Fruit fly (Drosophila melanogaster) whole organism, embryonic: ENCODE results near the gene CSN5.

Experiments used
- Ada2b ChIP-seq: fragments of 200-800 bp; sonication (Bioruptor generic); IDR thresholded peaks from 2 replicates; pipeline ENCODE4 v1.3.6; 2022; ENCODE audit warnings: missing biosample characterization, missing genetic modification characterization
- Blimp-1 ChIP-seq: fragments of 200-800 bp; sonication (Bioruptor generic); optimal IDR thresholded peaks from 3 replicates; lab custom pipeline; 2018; ENCODE audit warnings: missing biosample characterization, missing genetic modification characterization, mild to moderate bottlenecking, moderate library complexity, missing genetic modification reagents
- BtbVII ChIP-seq: fragments of 200-800 bp; sonication (Bioruptor generic); optimal IDR thresholded peaks from 3 replicates; lab custom pipeline; 2017; ENCODE audit warnings: missing biosample characterization, mild to moderate bottlenecking, missing genetic modification characterization
- CG11723 ChIP-seq: fragments of 200-800 bp; sonication (Bioruptor generic); optimal IDR thresholded peaks from 2 replicates; lab custom pipeline; 2017; ENCODE audit warnings: missing biosample characterization, mild to moderate bottlenecking, missing genetic modification characterization
- CG12219 ChIP-seq: fragments of 200-800 bp; sonication (Bioruptor generic); optimal IDR thresholded peaks from 3 replicates; lab custom pipeline; 2018; ENCODE audit warnings: missing biosample characterization, mild to moderate bottlenecking, missing genetic modification characterization
- CG12744 ChIP-seq: fragments of 200-800 bp; sonication (Bioruptor generic); optimal IDR thresholded peaks from 2 replicates; lab custom pipeline; 2016; ENCODE audit warnings: missing biosample characterization, missing genetic modification characterization
- CG14014 ChIP-seq: fragments of 200-800 bp; sonication (Bioruptor generic); IDR thresholded peaks from 2 replicates; pipeline ENCODE4 v1.3.6; 2022; ENCODE audit warnings: missing biosample characterization, missing genetic modification characterization
- CG15073 ChIP-seq: fragments of 200-800 bp; sonication (Bioruptor generic); optimal IDR thresholded peaks from 2 replicates; lab custom pipeline; 2016; ENCODE audit warnings: missing biosample characterization, missing genetic modification characterization
- CG1602 ChIP-seq: fragments of 200-800 bp; sonication (Bioruptor generic); optimal IDR thresholded peaks from 3 replicates; lab custom pipeline; 2016; ENCODE audit warnings: missing biosample characterization, missing genetic modification characterization
- CG18011 ChIP-seq: fragments of 200-800 bp; sonication (Bioruptor generic); optimal IDR thresholded peaks from 2 replicates; lab custom pipeline; 2017; ENCODE audit warnings: missing biosample characterization, missing genetic modification characterization, mild to moderate bottlenecking, moderate library complexity, missing genotype
- CG18476 ChIP-seq: fragments of 200-800 bp; sonication (Bioruptor generic); optimal IDR thresholded peaks from 2 replicates; lab custom pipeline; 2016; ENCODE audit warnings: missing biosample characterization, mild to moderate bottlenecking, missing genetic modification characterization
- CG2889 ChIP-seq: fragments of 200-800 bp; sonication (Bioruptor generic); IDR thresholded peaks from 3 replicates; pipeline ENCODE4 v1.3.6; 2022; ENCODE audit warnings: missing biosample characterization, missing genetic modification characterization
- CG31365 ChIP-seq: fragments of 200-800 bp; sonication (Bioruptor generic); optimal IDR thresholded peaks from 2 replicates; lab custom pipeline; 2018; ENCODE audit warnings: missing biosample characterization, mild to moderate bottlenecking, missing genetic modification characterization
- CG3407 ChIP-seq: fragments of 200-800 bp; sonication (Bioruptor generic); optimal IDR thresholded peaks from 2 replicates; lab custom pipeline; 2018; ENCODE audit warnings: missing biosample characterization, mild to moderate bottlenecking, missing genetic modification characterization
- CG43689 ChIP-seq: fragments of 200-800 bp; sonication (Bioruptor generic); IDR thresholded peaks from 2 replicates; pipeline ENCODE4 v1.3.6; 2022; ENCODE audit warnings: missing biosample characterization, missing genetic modification characterization
- CG6272 ChIP-seq: fragments of 200-800 bp; sonication (Bioruptor generic); IDR thresholded peaks from 2 replicates; pipeline ENCODE4 v1.3.6; 2022; ENCODE audit warnings: missing biosample characterization, missing genetic modification characterization
- CG6683 ChIP-seq: fragments of 200-800 bp; sonication (Bioruptor generic); optimal IDR thresholded peaks from 2 replicates; lab custom pipeline; 2017; ENCODE audit warnings: missing biosample characterization, mild to moderate bottlenecking, missing genetic modification characterization, missing genetic modification reagents
- CG6689 ChIP-seq: fragments of 200-800 bp; sonication (Bioruptor generic); IDR thresholded peaks from 2 replicates; pipeline ENCODE4 v1.3.6; 2022; ENCODE audit warnings: missing biosample characterization, missing genetic modification characterization
- CG6791 ChIP-seq: fragments of 200-800 bp; sonication (Bioruptor generic); IDR thresholded peaks from 3 replicates; pipeline ENCODE4 v1.3.6; 2022; ENCODE audit warnings: missing biosample characterization, missing genetic modification characterization; ENCODE audit not compliant: partially characterized antibody
- CG7839 ChIP-seq: fragments of 200-800 bp; sonication (Bioruptor generic); optimal IDR thresholded peaks from 3 replicates; lab custom pipeline; 2018; ENCODE audit warnings: missing biosample characterization, mild to moderate bottlenecking, missing genetic modification characterization, moderate library complexity
- CG8089 ChIP-seq: fragments of 200-800 bp; sonication (Bioruptor generic); optimal IDR thresholded peaks from 3 replicates; lab custom pipeline; 2016; ENCODE audit warnings: missing biosample characterization, missing genetic modification characterization
- CG8765 ChIP-seq: fragments of 200-800 bp; sonication (Bioruptor generic); IDR thresholded peaks from 2 replicates; pipeline ENCODE4 v1.3.6; 2022; ENCODE audit warnings: missing biosample characterization, missing genetic modification characterization
- CG8924 ChIP-seq: fragments of 200-800 bp; optimal IDR thresholded peaks from 3 replicates; lab custom pipeline; 2019; ENCODE audit warnings: missing biosample characterization, mild to moderate bottlenecking, missing genetic modification characterization, moderate library complexity
- CG9727 ChIP-seq: fragments of 200-800 bp; sonication (Bioruptor generic); optimal IDR thresholded peaks from 3 replicates; lab custom pipeline; 2017; ENCODE audit warnings: missing biosample characterization, mild to moderate bottlenecking, missing genetic modification characterization
- CoRest ChIP-seq: fragments of 200-800 bp; sonication (Bioruptor generic); optimal IDR thresholded peaks from 3 replicates; lab custom pipeline; 2018; ENCODE audit warnings: missing biosample characterization, mild to moderate bottlenecking, missing genetic modification characterization, moderate library complexity
- Fer2 ChIP-seq: fragments of 200-800 bp; sonication (Bioruptor generic); optimal IDR thresholded peaks from 2 replicates; lab custom pipeline; 2018; ENCODE audit warnings: missing biosample characterization, mild to moderate bottlenecking, missing genetic modification characterization, moderate library complexity
- Hmr ChIP-seq: fragments of 200-800 bp; sonication (Bioruptor generic); optimal IDR thresholded peaks from 3 replicates; lab custom pipeline; 2017; ENCODE audit warnings: mild to moderate bottlenecking, missing biosample characterization, missing genetic modification reagents, missing genetic modification characterization
- Hr51 ChIP-seq, 2 experiments: fragments of 200-800 bp; sonication (Bioruptor generic); optimal IDR thresholded peaks; 2 replicates in 1 of 2; 3 replicates in 1 of 2; lab custom pipeline; 2016 to 2018; ENCODE audit warnings: missing biosample characterization in 2 of 2, missing genetic modification characterization in 2 of 2, mild to moderate bottlenecking in 1 of 2, moderate library complexity in 1 of 2
- Kr ChIP-seq: fragments of 200-800 bp; sonication (Bioruptor generic); optimal IDR thresholded peaks from 2 replicates; lab custom pipeline; 2017; ENCODE audit warnings: missing biosample characterization, mild to moderate bottlenecking, missing genetic modification characterization
- Oaz ChIP-seq: fragments of 200-800 bp; sonication (Bioruptor generic); IDR thresholded peaks from 2 replicates; pipeline ENCODE4 v1.3.6; 2022; ENCODE audit warnings: missing biosample characterization, missing genetic modification characterization
- Taf1 ChIP-seq: fragments of 200-800 bp; sonication (Bioruptor generic); IDR thresholded peaks from 2 replicates; pipeline ENCODE4 v1.3.6; 2022; ENCODE audit warnings: missing biosample characterization, missing genetic modification characterization
- bbx ChIP-seq: fragments of 200-800 bp; sonication (Bioruptor generic); IDR thresholded peaks from 2 replicates; pipeline ENCODE4 v1.3.6; 2022; ENCODE audit warnings: missing biosample characterization, missing genetic modification characterization; ENCODE audit not compliant: partially characterized antibody
- crol ChIP-seq: fragments of 200-800 bp; sonication (Bioruptor generic); IDR thresholded peaks from 2 replicates; pipeline ENCODE4 v1.3.6; 2022; ENCODE audit warnings: missing biosample characterization, missing genetic modification characterization
- dysf ChIP-seq: fragments of 200-800 bp; sonication (Bioruptor generic); IDR thresholded peaks from 3 replicates; pipeline ENCODE4 v1.3.6; 2022; ENCODE audit warnings: missing biosample characterization, missing genetic modification characterization
- fd64A ChIP-seq: fragments of 200-800 bp; sonication (Bioruptor generic); optimal IDR thresholded peaks from 3 replicates; lab custom pipeline; 2018; ENCODE audit warnings: missing biosample characterization, mild to moderate bottlenecking, missing genetic modification characterization
- gcm ChIP-seq: fragments of 200-800 bp; sonication (Bioruptor generic); optimal IDR thresholded peaks from 2 replicates; lab custom pipeline; 2019; ENCODE audit warnings: missing biosample characterization, mild to moderate bottlenecking, missing genetic modification characterization, moderate library complexity
- gt ChIP-seq: fragments of 200-800 bp; sonication (Bioruptor generic); IDR thresholded peaks from 2 replicates; pipeline ENCODE4 v1.3.6; 2022; ENCODE audit warnings: missing biosample characterization, missing genetic modification characterization
- hkb ChIP-seq, 2 experiments: fragments of 200-800 bp in 1 of 2; fragments of >200 bp in 1 of 2; sonication (Bioruptor generic) in 1 of 2; IDR thresholded peaks in 1 of 2; optimal IDR thresholded peaks in 1 of 2; 2 replicates each; pipeline versions ENCODE4 v1.3.6 to Lab custom; 2017 to 2022; ENCODE audit warnings: missing biosample characterization in 1 of 2, missing genetic modification characterization in 1 of 2
- jing ChIP-seq: fragments of 200-800 bp; sonication (Bioruptor generic); optimal IDR thresholded peaks from 2 replicates; lab custom pipeline; 2018; ENCODE audit warnings: missing biosample characterization, mild to moderate bottlenecking, missing genetic modification characterization
- klu ChIP-seq: fragments of 200-800 bp; sonication (Bioruptor generic); IDR thresholded peaks from 2 replicates; pipeline ENCODE4 v1.3.6; 2022; ENCODE audit warnings: missing biosample characterization, missing genetic modification characterization
- nerfin-1 ChIP-seq: fragments of 200-800 bp; sonication (Bioruptor generic); optimal IDR thresholded peaks from 3 replicates; lab custom pipeline; 2019; ENCODE audit warnings: missing biosample characterization, mild to moderate bottlenecking, missing genetic modification characterization, moderate library complexity
- prd ChIP-seq, 3 experiments: fragments of >200 bp in 2 of 3; fragments of 200-800 bp in 1 of 3; sonication (Bioruptor generic) in 1 of 3; optimal IDR thresholded peaks in 2 of 3; IDR thresholded peaks in 1 of 3; 2 replicates in 2 of 3; 3 replicates in 1 of 3; pipeline versions ENCODE4 v1.3.6 to Lab custom; 2017 to 2022; ENCODE audit warnings: missing biosample characterization in 1 of 3, missing genetic modification characterization in 1 of 3
- run ChIP-seq: fragments of 200-800 bp; sonication (Bioruptor generic); optimal IDR thresholded peaks from 3 replicates; lab custom pipeline; 2018; ENCODE audit warnings: missing biosample characterization, mild to moderate bottlenecking, missing genetic modification characterization
- sug ChIP-seq: fragments of 200-800 bp; optimal IDR thresholded peaks from 2 replicates; lab custom pipeline; 2019; ENCODE audit warnings: missing biosample characterization, mild to moderate bottlenecking, missing genetic modification characterization, moderate library complexity
- tin ChIP-seq: fragments of 200-800 bp; sonication (Bioruptor generic); optimal IDR thresholded peaks from 3 replicates; lab custom pipeline; 2016; ENCODE audit warnings: missing biosample characterization, missing genetic modification characterization
- twi ChIP-seq: fragments of 200-800 bp; optimal IDR thresholded peaks from 2 replicates; lab custom pipeline; 2019; ENCODE audit warnings: missing biosample characterization, mild to moderate bottlenecking, missing genetic modification characterization, moderate library complexity
- vnd ChIP-seq: fragments of 200-800 bp; sonication (Bioruptor generic); IDR thresholded peaks from 3 replicates; pipeline ENCODE4 v1.3.6; 2022; ENCODE audit warnings: missing biosample characterization, missing genetic modification characterization; ENCODE audit not compliant: partially characterized antibody
- zen ChIP-seq: fragments of 200-800 bp; sonication (Bioruptor generic); optimal IDR thresholded peaks from 3 replicates; lab custom pipeline; 2018; ENCODE audit warnings: missing biosample characterization, mild to moderate bottlenecking, missing genetic modification characterization, moderate library complexity
- zf30C ChIP-seq: fragments of 200-800 bp; sonication (Bioruptor generic); optimal IDR thresholded peaks from 3 replicates; lab custom pipeline; 2018; ENCODE audit warnings: missing biosample characterization, mild to moderate bottlenecking, missing genetic modification characterization

CSN5 gene

DNA sequence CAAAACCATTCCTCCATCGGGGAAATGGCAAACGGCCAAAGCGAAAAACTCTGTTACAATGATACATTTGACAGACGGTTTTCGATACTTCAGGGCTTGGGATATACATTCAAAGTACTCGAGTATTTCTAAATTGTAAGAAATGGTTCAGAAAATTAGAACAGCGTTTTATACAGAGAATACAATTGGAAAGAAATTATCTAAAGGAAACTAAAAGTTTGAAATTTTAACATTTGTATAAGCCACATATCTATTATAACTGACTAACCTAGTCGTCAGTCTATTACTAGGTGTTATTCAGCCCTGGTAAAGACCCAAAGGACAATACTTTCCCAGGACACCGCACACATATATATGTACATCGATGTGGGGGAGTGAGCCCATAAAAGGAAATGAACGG, 6.6 kb downstream of the CSN5 start (continued):
- TF ChIP-seq CG7839 (tag; lab: Kevin White, UChicago) (peak; percentile 67), twi (tag; lab: Kevin White, UChicago) (no peak), CG8924 (tag; lab: Kevin White, UChicago) (peak; percentile 54), nerfin-1 (no peak), Ada2b (GFP tag; lab: Robert Waterston, UW) (no peak), CG6272 (no peak), CG6689 (GFP tag; lab: Robert Waterston, UW) (peak; percentile 36; the same call in 1 of the 2 replicates), CG12219 (GFP tag; lab: Kevin White, UChicago) (peak; percentile 11), Kr (GFP tag; lab: Kevin White, UChicago) (no peak), BtbVII (GFP tag; lab: Kevin White, UChicago) (peak; percentile 26), Hmr (GFP tag; lab: Kevin White, UChicago) (peak; percentile 69), dysf (peak; percentile 22; the same call in 1 of the 3 replicates), jing (no peak), CG8089 (no peak), Hr51 (GFP tag; optimal IDR thresholded peaks at IDR 0.05; lab: Kevin White, UChicago) (peak in 1 of 2 experiments; percentile 37), zf30C (no peak), zen (peak; percentile 10), CG12744 (GFP tag; lab: Kevin White, UChicago) (no peak), gt (no peak), CG1602 (no peak), Fer2 (tag; lab: Kevin White, UChicago) (peak; percentile 24), CG6791 (no peak), run (tag; lab: Kevin White, UChicago) (no peak), CG11723 (GFP tag; lab: Kevin White, UChicago) (no peak), CG14014 (0 out of 2 replicates have a peak, but pooled peaks have one; percentile 31), vnd (GFP tag; lab: Robert Waterston, UW) (no peak), CG3407 (GFP tag; lab: Kevin White, UChicago) (no peak), CG15073 (GFP tag; lab: Kevin White, UChicago) (no peak), CG31365 (tag; lab: Kevin White, UChicago) (no peak), Taf1 (GFP tag; lab: Robert Waterston, UW) (no peak), CG2889 (GFP tag; lab: Robert Waterston, UW) (no peak), Blimp-1 (GFP tag; lab: Kevin White, UChicago) (peak; percentile 26), tin (GFP tag; lab: Kevin White, UChicago) (peak; percentile 20), CG43689 (GFP tag; lab: Robert Waterston, UW) (no peak), hkb (optimal IDR thresholded peaks at IDR 0.05; lab: Kevin White, UChicago) (no peak), hkb (GFP tag; IDR thresholded peaks at IDR 0.05; lab: Robert Waterston, UW) (peak; percentile 56), CG18476 (no peak), bbx (GFP tag; lab: Robert Waterston, UW) (no peak), CG6683 (peak; percentile 1), prd (optimal IDR thresholded peaks at IDR 0.05; lab: Kevin White, UChicago) (no peak), prd (GFP tag; IDR thresholded peaks at IDR 0.05; lab: Robert Waterston, UW) (peak; percentile 19; the same call in 1 of the 3 replicates), Oaz (GFP tag; lab: Robert Waterston, UW) (no peak), sug (tag; lab: Kevin White, UChicago) (peak; percentile 28), CoRest (peak; percentile 52), CG8765 (GFP tag; lab: Robert Waterston, UW) (no peak), crol (no peak), CG18011 (GFP tag; lab: Kevin White, UChicago) (no peak), fd64A (GFP tag; lab: Kevin White, UChicago) (no peak), klu (no peak), gcm (GFP tag; lab: Kevin White, UChicago) (no peak), CG9727 (GFP tag; lab: Kevin White, UChicago) (peak; percentile 31)
